Worm (Caenorhabditis elegans) whole organism, L2 larva: ENCODE measurements around the gene mec-4.

ENCODE experiments used
- C34F6.9 ChIP-seq: fragments of 150-350 bp; optimal IDR thresholded peaks from 2 replicates; lab custom pipeline; 2014; ENCODE audit warnings: missing biosample characterization, missing genetic modification characterization
- F13H6.1 ChIP-seq: sonication (generic microtip); optimal IDR thresholded peaks from 2 replicates; lab custom pipeline; 2016; ENCODE audit warnings: missing genetic modification characterization, missing compliant biosample characterization
- R02D3.7 ChIP-seq: fragments of 150-350 bp; optimal IDR thresholded peaks from 2 replicates; lab custom pipeline; 2014; ENCODE audit warnings: missing biosample characterization, missing genetic modification characterization
- Y55F3AM.14 ChIP-seq: fragments of 200-800 bp; sonication (Bioruptor generic); optimal IDR thresholded peaks from 2 replicates; lab custom pipeline; 2018; ENCODE audit warnings: mild to moderate bottlenecking, missing genetic modification characterization, missing compliant biosample characterization
- ZK546.5 ChIP-seq: sonication (generic microtip); optimal IDR thresholded peaks from 2 replicates; lab custom pipeline; 2017; ENCODE audit warnings: missing biosample characterization, missing genetic modification characterization
- alr-1 ChIP-seq: fragments of 150-350 bp; optimal IDR thresholded peaks from 2 replicates; lab custom pipeline; 2014; ENCODE audit warnings: missing biosample characterization, missing genetic modification characterization
- aly-2 ChIP-seq: fragments of 150-350 bp; optimal IDR thresholded peaks from 2 replicates; lab custom pipeline; 2014; ENCODE audit warnings: missing biosample characterization, missing genetic modification characterization
- ama-1 ChIP-seq: fragments of 150-350 bp; optimal IDR thresholded peaks from 2 replicates; lab custom pipeline; 2018; ENCODE audit warnings: inconsistent platforms
- blmp-1 ChIP-seq: sonication (generic microtip); optimal IDR thresholded peaks from 2 replicates; lab custom pipeline; 2017; ENCODE audit warnings: missing genetic modification characterization, mild to moderate bottlenecking, missing compliant biosample characterization, antibody characterized with exemption, moderate library complexity; ENCODE audit not compliant: insufficient read depth
- ceh-16 ChIP-seq: fragments of 150-350 bp; optimal IDR thresholded peaks from 2 replicates; lab custom pipeline; 2014; ENCODE audit warnings: missing biosample characterization, missing genetic modification characterization
- ceh-82 ChIP-seq: fragments of 150-350 bp; optimal IDR thresholded peaks from 2 replicates; lab custom pipeline; 2014; ENCODE audit warnings: missing biosample characterization, missing genetic modification characterization
- crh-2 ChIP-seq: sonication (generic microtip); optimal IDR thresholded peaks from 2 replicates; lab custom pipeline; 2017; ENCODE audit warnings: missing biosample characterization, missing genetic modification characterization
- dmd-4 ChIP-seq: sonication (generic microtip); optimal IDR thresholded peaks from 2 replicates; lab custom pipeline; 2017; ENCODE audit warnings: missing biosample characterization, missing genetic modification characterization
- egl-27 ChIP-seq: sonication (generic microtip); optimal IDR thresholded peaks from 3 replicates; lab custom pipeline; 2017; ENCODE audit warnings: missing biosample characterization, missing genetic modification reagents, missing genetic modification characterization
- elt-1 ChIP-seq: fragments of 150-350 bp; optimal IDR thresholded peaks from 2 replicates; lab custom pipeline; 2014; ENCODE audit warnings: missing biosample characterization, missing genetic modification characterization
- fos-1 ChIP-seq: fragments of 150-350 bp; optimal IDR thresholded peaks from 2 replicates; lab custom pipeline; 2014; ENCODE audit warnings: missing biosample characterization, missing genetic modification characterization
- gmeb-1 ChIP-seq: fragments of 150-350 bp; optimal IDR thresholded peaks from 2 replicates; lab custom pipeline; 2014; ENCODE audit warnings: missing biosample characterization, missing genetic modification characterization
- lin-13 ChIP-seq: fragments of 150-350 bp; optimal IDR thresholded peaks from 2 replicates; lab custom pipeline; 2014; ENCODE audit warnings: missing biosample characterization, missing genetic modification reagents, missing genetic modification characterization
- lin-39 ChIP-seq: fragments of 150-350 bp; optimal IDR thresholded peaks from 2 replicates; lab custom pipeline; 2014; ENCODE audit warnings: missing biosample characterization, missing genetic modification reagents, missing genetic modification characterization
- mdl-1 ChIP-seq, 2 experiments: fragments of 150-350 bp in 1 of 2; sonication (generic microtip) in 1 of 2; optimal IDR thresholded peaks; 2 replicates each; lab custom pipeline; 2017; ENCODE audit warnings: missing biosample characterization in 2 of 2, missing genetic modification characterization in 2 of 2
- nhr-11 ChIP-seq: fragments of 150-350 bp; optimal IDR thresholded peaks from 2 replicates; lab custom pipeline; 2014; ENCODE audit warnings: missing biosample characterization, missing genetic modification characterization
- nhr-129 ChIP-seq: fragments of 150-350 bp; optimal IDR thresholded peaks from 2 replicates; lab custom pipeline; 2014; ENCODE audit warnings: missing biosample characterization, missing genetic modification characterization
- nhr-21 ChIP-seq: fragments of 150-350 bp; optimal IDR thresholded peaks from 2 replicates; lab custom pipeline; 2014; ENCODE audit warnings: missing biosample characterization, missing genetic modification characterization
- nhr-23 ChIP-seq: fragments of 150-350 bp; optimal IDR thresholded peaks from 2 replicates; lab custom pipeline; 2014; ENCODE audit warnings: missing biosample characterization, missing genetic modification reagents, missing genetic modification characterization
- nhr-237 ChIP-seq: fragments of 150-350 bp; optimal IDR thresholded peaks from 2 replicates; lab custom pipeline; 2014; ENCODE audit warnings: missing biosample characterization, missing genetic modification characterization
- nhr-25 ChIP-seq: fragments of 150-350 bp; sonication (generic microtip); optimal IDR thresholded peaks from 3 replicates; lab custom pipeline; 2014; ENCODE audit warnings: missing biosample characterization, missing genetic modification characterization
- nhr-6 ChIP-seq: fragments of 150-350 bp; optimal IDR thresholded peaks from 2 replicates; lab custom pipeline; 2014; ENCODE audit warnings: missing biosample characterization, missing genetic modification characterization
- nhr-77 ChIP-seq: fragments of 150-350 bp; optimal IDR thresholded peaks from 2 replicates; lab custom pipeline; 2014; ENCODE audit warnings: missing biosample characterization, missing genetic modification characterization
- peb-1 ChIP-seq: fragments of 150-350 bp; optimal IDR thresholded peaks from 2 replicates; lab custom pipeline; 2014; ENCODE audit warnings: missing biosample characterization, missing genetic modification characterization
- sem-4 ChIP-seq: fragments of 150-350 bp; optimal IDR thresholded peaks from 2 replicates; lab custom pipeline; 2014; ENCODE audit warnings: missing biosample characterization, missing genetic modification reagents, missing genetic modification characterization
- skn-1 ChIP-seq: sonication (generic microtip); optimal IDR thresholded peaks from 2 replicates; lab custom pipeline; 2017; ENCODE audit warnings: missing biosample characterization, missing genetic modification characterization
- sma-3 ChIP-seq: sonication (generic microtip); optimal IDR thresholded peaks from 2 replicates; lab custom pipeline; 2016; ENCODE audit warnings: missing genetic modification reagents, missing genetic modification characterization, missing compliant biosample characterization
- sma-9 ChIP-seq, 2 experiments: fragments of 150-350 bp in 1 of 2; sonication (generic microtip) in 1 of 2; optimal IDR thresholded peaks; 2 replicates each; lab custom pipeline; 2014 to 2016; ENCODE audit warnings: missing genetic modification characterization in 2 of 2, mild to moderate bottlenecking in 1 of 2, missing biosample characterization in 1 of 2, missing compliant biosample characterization in 1 of 2, missing genetic modification reagents in 1 of 2, moderate library complexity in 1 of 2
- snpc-4 ChIP-seq: fragments of 150-350 bp; optimal IDR thresholded peaks from 2 replicates; lab custom pipeline; 2014; ENCODE audit warnings: missing biosample characterization, missing genetic modification characterization
- unc-62 ChIP-seq: fragments of 150-350 bp; optimal IDR thresholded peaks from 2 replicates; lab custom pipeline; 2014; ENCODE audit warnings: missing biosample characterization, missing genetic modification reagents, missing genetic modification characterization
- zag-1 ChIP-seq: fragments of 150-350 bp; optimal IDR thresholded peaks from 2 replicates; lab custom pipeline; 2014; ENCODE audit warnings: missing biosample characterization, missing genetic modification characterization
- ztf-1 ChIP-seq: fragments of 200-800 bp; sonication (Bioruptor generic); conservative IDR thresholded peaks from 2 replicates; pipeline ENCODE4 v1.3.6; 2022; ENCODE audit warnings: missing genetic modification characterization, missing compliant biosample characterization
- ztf-11 ChIP-seq: sonication (generic microtip); optimal IDR thresholded peaks from 2 replicates; lab custom pipeline; 2017; ENCODE audit warnings: missing biosample characterization, missing genetic modification characterization
- ztf-4 ChIP-seq: fragments of 150-350 bp; optimal IDR thresholded peaks from 2 replicates; lab custom pipeline; 2014; ENCODE audit warnings: missing biosample characterization, missing genetic modification characterization

mec-4 gene

ce11 chrX:16786021-16786488, 20.9 kb downstream of the mec-4 start, which contains the start of gene T01C8.2:
T01C8.2 (plus strand) TSS chrX:16786438.
- TF ChIP-seq unc-62 (no peak), ceh-16 (tag; lab: Kevin White, UChicago) (no peak), ZK546.5 (tag; lab: Kevin White, UChicago) (no peak), snpc-4 (no peak), F13H6.1 (tag; lab: Kevin White, UChicago) (no peak), fos-1 (tag; lab: Kevin White, UChicago) (no peak), nhr-129 (tag; lab: Kevin White, UChicago) (peak; percentile 60), egl-27 (no peak), ztf-1 (GFP tag; lab: Robert Waterston, UW) (no peak), sma-9 (GFP tag; optimal IDR thresholded peaks at IDR 0.05; lab: Kevin White, UChicago) (peak; percentile 57), sma-9 (tag; optimal IDR thresholded peaks at IDR 0.05; lab: Kevin White, UChicago) (no peak), ceh-82 (tag; lab: Kevin White, UChicago) (no peak), ama-1 (lab: Kevin White, UChicago) (peak; percentile 13), dmd-4 (tag; lab: Kevin White, UChicago) (no peak), sma-3 (GFP tag; lab: Kevin White, UChicago) (peak; percentile 17), nhr-25 (tag; lab: Kevin White, UChicago) (peak; percentile 60), alr-1 (tag; lab: Kevin White, UChicago) (no peak), peb-1 (no peak), blmp-1 (peak; percentile 89)

- TF ChIP-seq sma-9 (GFP tag; optimal IDR thresholded peaks at IDR 0.05; lab: Kevin White, UChicago) = peak; percentile 17
- TF ChIP-seq sma-9 (tag; optimal IDR thresholded peaks at IDR 0.05; lab: Kevin White, UChicago) = no peak
- no peak for TF ChIP-seq peb-1
- TF ChIP-seq crh-2 (tag; lab: Kevin White, UChicago) = peak; percentile 19
- TF ChIP-seq lin-13 (GFP tag; lab: Kevin White, UChicago) = no peak
- TF ChIP-seq nhr-25 (tag; lab: Kevin White, UChicago) = peak; percentile 14
Measured at ce11 chrX:16784038-16784437, 22.9 kb downstream of the mec-4 start.

- TF ChIP-seq ztf-1 (GFP tag; lab: Robert Waterston, UW) (no peak), F13H6.1 (tag; lab: Kevin White, UChicago) (no peak), lin-13 (GFP tag; lab: Kevin White, UChicago) (no peak), aly-2 (tag; lab: Kevin White, UChicago) (no peak), nhr-6 (tag; lab: Kevin White, UChicago) (no peak), zag-1 (tag; lab: Kevin White, UChicago) (no peak), nhr-77 (tag; lab: Kevin White, UChicago) (no peak), R02D3.7 (tag; lab: Kevin White, UChicago) (no peak), skn-1 (no peak), sem-4 (no peak), nhr-21 (tag; lab: Kevin White, UChicago) (no peak), Y55F3AM.14 (GFP tag; lab: Kevin White, UChicago) (no peak), C34F6.9 (tag; lab: Kevin White, UChicago) (no peak), nhr-11 (tag; lab: Kevin White, UChicago) (no peak), lin-39 (tag; lab: Kevin White, UChicago) (no peak), gmeb-1 (tag; lab: Kevin White, UChicago) (no peak), nhr-237 (no peak)
Measured at ce11 chrX:16782797-16783259, 24.1 kb downstream of the mec-4 start, which contains the start of gene T01C8.3. T01C8.3 (minus strand) TSS chrX:16783209.

- TF ChIP-seq ama-1 (lab: Kevin White, UChicago) = no peak
- TF ChIP-seq nhr-23 (tag; lab: Kevin White, UChicago) = no peak
- no peak for TF ChIP-seq nhr-129 (tag; lab: Kevin White, UChicago)
- TF ChIP-seq elt-1 = no peak
- peak; percentile 82 for TF ChIP-seq fos-1 (tag; lab: Kevin White, UChicago)
- TF ChIP-seq crh-2 (tag; lab: Kevin White, UChicago) = peak; percentile 64
- TF ChIP-seq ztf-4 (tag; lab: Kevin White, UChicago) = no peak
- TF ChIP-seq gmeb-1 (tag; lab: Kevin White, UChicago) = peak; percentile 46
- peak; percentile 25 for TF ChIP-seq sma-3 (GFP tag; lab: Kevin White, UChicago)
- TF ChIP-seq ztf-11 (tag; lab: Kevin White, UChicago) = no peak
- TF ChIP-seq R02D3.7 (tag; lab: Kevin White, UChicago) = no peak
- TF ChIP-seq sem-4 = no peak
- TF ChIP-seq mdl-1 (tag; optimal IDR thresholded peaks at IDR 0.05; lab: Kevin White, UChicago) = peak in 1 of 2 experiments; percentile 32
- no peak for TF ChIP-seq nhr-237
- peak; percentile 82 for TF ChIP-seq blmp-1
- TF ChIP-seq nhr-25 (tag; lab: Kevin White, UChicago) = peak; percentile 59
- no peak for TF ChIP-seq snpc-4
- no peak for TF ChIP-seq nhr-11 (tag; lab: Kevin White, UChicago)
- peak; percentile 59 for TF ChIP-seq sma-9 (GFP tag; optimal IDR thresholded peaks at IDR 0.05; lab: Kevin White, UChicago)
- TF ChIP-seq sma-9 (tag; optimal IDR thresholded peaks at IDR 0.05; lab: Kevin White, UChicago) = no peak
- TF ChIP-seq nhr-21 (tag; lab: Kevin White, UChicago) = peak; percentile 49
- TF ChIP-seq aly-2 (tag; lab: Kevin White, UChicago) = no peak
- TF ChIP-seq nhr-77 (tag; lab: Kevin White, UChicago) = no peak
Measured at ce11 chrX:16775335-16775835, 31.5 kb downstream of the mec-4 start.
